Worm (Caenorhabditis elegans): ENCODE results near the gene K02E11.5.

K02E11.5 gene

ce11 chrV:14267326-14267942 is 15.3 kb downstream of the K02E11.5 start (continued):
- TF ChIP-seq atf-7 (tag; optimal IDR thresholded peaks at IDR 0.05) (no peak), hmg-20 (GFP tag; IDR thresholded peaks at IDR 0.05) (no peak), xnd-1 (tag; optimal IDR thresholded peaks at IDR 0.05) (peak; percentile 11), nfya-2 (GFP tag; IDR thresholded peaks at IDR 0.05) (no peak), nhr-179 (tag; optimal IDR thresholded peaks at IDR 0.05) (no peak), dox-1 (GFP tag; IDR thresholded peaks at IDR 0.05) (no peak; the same call in 1 of the 2 replicates), egl-44 (GFP tag; IDR thresholded peaks at IDR 0.05) (no peak), repo-1 (tag; optimal IDR thresholded peaks at IDR 0.05) (no peak), ets-4 (GFP tag; optimal IDR thresholded peaks at IDR 0.05) (no peak), Y79H2A.3 (GFP tag; conservative IDR thresholded peaks at IDR 0.05) (no peak), bed-2 (GFP tag; IDR thresholded peaks at IDR 0.05) (no peak), madf-6 (GFP tag; IDR thresholded peaks at IDR 0.05) (peak; percentile 72), B0035.1 (tag; optimal IDR thresholded peaks at IDR 0.05) (no peak), ccch-3 (GFP tag; optimal IDR thresholded peaks at IDR 0.05) (no peak), B0261.1 (tag; optimal IDR thresholded peaks at IDR 0.05) (no peak), nhr-90 (tag; optimal IDR thresholded peaks at IDR 0.05) (no peak), D2030.7 (GFP tag; IDR thresholded peaks at IDR 0.05) (peak; percentile 81), sptf-2 (GFP tag; optimal IDR thresholded peaks at IDR 0.05) (peak; percentile 26), hsf-1 (GFP tag; IDR thresholded peaks at IDR 0.05) (peak; percentile 59; the same call in 1 of the 2 replicates), snpc-4 (GFP tag; optimal IDR thresholded peaks at IDR 0.05) (peak; percentile 92), snpc-4 (tag; optimal IDR thresholded peaks at IDR 0.05) (peak; percentile 82 to 96 (median 93)), chd-7 (tag; optimal IDR thresholded peaks at IDR 0.05) (no peak), ztf-3 (GFP tag; optimal IDR thresholded peaks at IDR 0.05) (no peak), hrde-1 (tag; optimal IDR thresholded peaks at IDR 0.05; ENCODE audit: borderline replicate concordance) (peak; percentile 30), ZK185.1 (tag; optimal IDR thresholded peaks at IDR 0.05; ENCODE audit: poor library complexity, severe bottlenecking) (no peak), tbp1 (GFP tag; optimal IDR thresholded peaks at IDR 0.05) (peak; percentile 23), tlf-1 (GFP tag; optimal IDR thresholded peaks at IDR 0.05) (no peak), hlh-12 (tag; optimal IDR thresholded peaks at IDR 0.05) (no peak), F37B4.10 (GFP tag; IDR thresholded peaks at IDR 0.05) (no peak), snpc-3.4 (tag; optimal IDR thresholded peaks at IDR 0.05) (peak; percentile 79), attf-3 (GFP tag; conservative IDR thresholded peaks at IDR 0.05) (no peak), ztf-6 (GFP tag; IDR thresholded peaks at IDR 0.05) (no peak), ztf-25 (GFP tag; IDR thresholded peaks at IDR 0.05) (no peak), hmg-1.2 (GFP tag; IDR thresholded peaks at IDR 0.05) (peak; percentile 59; the same call in 1 of the 2 replicates), unc-130 (GFP tag; optimal IDR thresholded peaks at IDR 0.05) (no peak), let-607 (tag; optimal IDR thresholded peaks at IDR 0.05) (no peak), ceh-58 (GFP tag; IDR thresholded peaks at IDR 0.05) (no peak), nhr-80 (tag; optimal IDR thresholded peaks at IDR 0.05) (no peak), F22D6.2 (tag; optimal IDR thresholded peaks at IDR 0.05) (no peak), nfyb-1 (GFP tag; IDR thresholded peaks at IDR 0.05) (no peak), madf-10 (tag; optimal IDR thresholded peaks at IDR 0.05) (no peak), lsl-1 (GFP tag; optimal IDR thresholded peaks at IDR 0.05) (peak; percentile 48), mcd-1 (GFP tag; IDR thresholded peaks at IDR 0.05) (no peak), him-1 (tag; optimal IDR thresholded peaks at IDR 0.05) (peak; percentile 90), unc-62 (GFP tag; optimal IDR thresholded peaks at IDR 0.05) (no peak), aptf-2 (GFP tag; conservative IDR thresholded peaks at IDR 0.05) (0 out of 2 replicates have a peak, but pooled peaks have one; percentile 31), mxl-1 (tag; optimal IDR thresholded peaks at IDR 0.05) (no peak), F57C9.4 (tag; optimal IDR thresholded peaks at IDR 0.05) (no peak), K12H6.12 (tag; optimal IDR thresholded peaks at IDR 0.05) (no peak)

Data from whole organism, young adult.